Worm (Caenorhabditis elegans) whole organism, L3 larva: ENCODE measurements around the gene W08A12.2.
A peak's percentile ranks its signal among the peaks of the same experiment; 100 is the strongest.

Source experiments
- ZK546.5 ChIP-seq: sonication (generic microtip); optimal IDR thresholded peaks from 2 replicates; lab custom pipeline; 2017; ENCODE audit warnings: missing biosample characterization, missing genetic modification characterization
- ama-1 ChIP-seq: fragments of 150-350 bp; optimal IDR thresholded peaks from 2 replicates; lab custom pipeline; 2018
- ceh-16 ChIP-seq: sonication (generic microtip); optimal IDR thresholded peaks from 2 replicates; lab custom pipeline; 2017; ENCODE audit warnings: missing biosample characterization, missing genetic modification characterization
- ceh-28 ChIP-seq: fragments of 150-350 bp; optimal IDR thresholded peaks from 2 replicates; lab custom pipeline; 2014; ENCODE audit warnings: missing biosample characterization, missing genetic modification reagents, missing genetic modification characterization
- ceh-82 ChIP-seq: fragments of 150-350 bp; optimal IDR thresholded peaks from 2 replicates; lab custom pipeline; 2014; ENCODE audit warnings: missing biosample characterization, missing genetic modification characterization
- ceh-9 ChIP-seq: sonication (generic microtip); optimal IDR thresholded peaks from 2 replicates; lab custom pipeline; 2018; ENCODE audit warnings: missing biosample characterization, missing genetic modification characterization
- daf-12 ChIP-seq: fragments of 150-350 bp; optimal IDR thresholded peaks from 2 replicates; lab custom pipeline; 2014; ENCODE audit warnings: missing biosample characterization, missing genetic modification reagents, missing genetic modification characterization
- egl-27 ChIP-seq: sonication (generic microtip); optimal IDR thresholded peaks from 4 replicates; lab custom pipeline; 2017; ENCODE audit warnings: missing biosample characterization, missing genetic modification reagents, missing genetic modification characterization
- elt-2 ChIP-seq: sonication (generic microtip); optimal IDR thresholded peaks from 2 replicates; lab custom pipeline; 2016; ENCODE audit warnings: missing genetic modification reagents, mild to moderate bottlenecking, missing genetic modification characterization, missing compliant biosample characterization
- elt-3 ChIP-seq, 3 experiments: fragments of 150-350 bp in 1 of 3; sonication (generic microtip) in 2 of 3; optimal IDR thresholded peaks; 2 replicates in 2 of 3; 4 replicates in 1 of 3; lab custom pipeline; 2014 to 2017; ENCODE audit warnings: missing biosample characterization in 3 of 3, missing genetic modification characterization in 3 of 3
- fkh-10 ChIP-seq: sonication (generic microtip); optimal IDR thresholded peaks from 2 replicates; lab custom pipeline; 2017; ENCODE audit warnings: missing biosample characterization, missing genetic modification reagents, missing genetic modification characterization
- fkh-2 ChIP-seq: fragments of 150-350 bp; optimal IDR thresholded peaks from 2 replicates; lab custom pipeline; 2014; ENCODE audit warnings: missing biosample characterization, missing genetic modification reagents, missing genetic modification characterization
- fos-1 ChIP-seq: fragments of 150-350 bp; optimal IDR thresholded peaks from 2 replicates; lab custom pipeline; 2014; ENCODE audit warnings: missing biosample characterization, missing genetic modification characterization
- hmg-11 ChIP-seq: sonication (generic microtip); optimal IDR thresholded peaks from 2 replicates; lab custom pipeline; 2016; ENCODE audit warnings: missing genetic modification characterization, missing compliant biosample characterization
- lin-15B ChIP-seq: fragments of 150-350 bp; optimal IDR thresholded peaks from 2 replicates; lab custom pipeline; 2014; ENCODE audit warnings: missing biosample characterization, missing genetic modification characterization
- lin-39 ChIP-seq: fragments of 150-350 bp; optimal IDR thresholded peaks from 2 replicates; lab custom pipeline; 2018; ENCODE audit warnings: missing biosample characterization, missing genetic modification reagents, missing genetic modification characterization
- mdl-1 ChIP-seq: fragments of 150-350 bp; optimal IDR thresholded peaks from 2 replicates; lab custom pipeline; 2014; ENCODE audit warnings: missing biosample characterization, missing genetic modification characterization
- nfya-1 ChIP-seq: sonication (generic microtip); optimal IDR thresholded peaks from 2 replicates; lab custom pipeline; 2017; ENCODE audit warnings: missing genetic modification characterization, mild to moderate bottlenecking, missing compliant biosample characterization, antibody characterized with exemption, moderate library complexity; ENCODE audit not compliant: insufficient read depth
- nhr-11 ChIP-seq: fragments of 150-350 bp; optimal IDR thresholded peaks from 2 replicates; lab custom pipeline; 2014; ENCODE audit warnings: missing biosample characterization, missing genetic modification characterization
- nhr-12 ChIP-seq: fragments of 150-350 bp; optimal IDR thresholded peaks from 2 replicates; lab custom pipeline; 2014; ENCODE audit warnings: missing biosample characterization, missing genetic modification characterization
- nhr-23 ChIP-seq: fragments of 150-350 bp; optimal IDR thresholded peaks from 2 replicates; lab custom pipeline; 2014; ENCODE audit warnings: missing biosample characterization, missing genetic modification reagents, missing genetic modification characterization
- nhr-237 ChIP-seq: fragments of 150-350 bp; optimal IDR thresholded peaks from 2 replicates; lab custom pipeline; 2014; ENCODE audit warnings: missing biosample characterization, missing genetic modification characterization
- nhr-28 ChIP-seq: fragments of 150-350 bp; optimal IDR thresholded peaks from 2 replicates; lab custom pipeline; 2014; ENCODE audit warnings: missing biosample characterization, missing genetic modification characterization
- nhr-43 ChIP-seq: sonication (generic microtip); optimal IDR thresholded peaks from 2 replicates; lab custom pipeline; 2016; ENCODE audit warnings: mild to moderate bottlenecking, missing genetic modification characterization, missing compliant biosample characterization; ENCODE audit not compliant: poor library complexity, severe bottlenecking
- nhr-67 ChIP-seq: fragments of 150-350 bp; optimal IDR thresholded peaks from 2 replicates; lab custom pipeline; 2014; ENCODE audit warnings: missing biosample characterization, missing genetic modification characterization
- pha-4 ChIP-seq: fragments of 150-350 bp; optimal IDR thresholded peaks from 2 replicates; lab custom pipeline; 2014; ENCODE audit warnings: missing biosample characterization, missing genetic modification reagents, missing genetic modification characterization
- pqm-1 ChIP-seq: fragments of 150-350 bp; optimal IDR thresholded peaks from 2 replicates; lab custom pipeline; 2017; ENCODE audit warnings: missing biosample characterization, missing genetic modification characterization, inconsistent platforms
- sea-2 ChIP-seq: fragments of 150-350 bp; sonication (generic microtip); optimal IDR thresholded peaks from 4 replicates; lab custom pipeline; 2014; ENCODE audit warnings: missing biosample characterization, missing genetic modification reagents, missing genetic modification characterization
- skn-1 ChIP-seq: fragments of 150-350 bp; optimal IDR thresholded peaks from 2 replicates; lab custom pipeline; 2014; ENCODE audit warnings: missing biosample characterization, missing genetic modification characterization
- snpc-4 ChIP-seq: fragments of 150-350 bp; optimal IDR thresholded peaks from 2 replicates; lab custom pipeline; 2014; ENCODE audit warnings: missing biosample characterization, missing genetic modification characterization
- tbx-2 ChIP-seq: sonication (generic microtip); optimal IDR thresholded peaks from 2 replicates; lab custom pipeline; 2016; ENCODE audit warnings: mild to moderate bottlenecking, missing genetic modification characterization, missing compliant biosample characterization
- unc-62 ChIP-seq: fragments of 150-350 bp; sonication (generic microtip); optimal IDR thresholded peaks from 4 replicates; lab custom pipeline; 2014; ENCODE audit warnings: missing biosample characterization, missing genetic modification reagents, missing genetic modification characterization
- ztf-11 ChIP-seq: fragments of 150-350 bp; optimal IDR thresholded peaks from 2 replicates; lab custom pipeline; 2014; ENCODE audit warnings: missing biosample characterization, missing genetic modification characterization
- ztf-4 ChIP-seq: fragments of 150-350 bp; optimal IDR thresholded peaks from 2 replicates; lab custom pipeline; 2014; ENCODE audit warnings: missing biosample characterization, missing genetic modification characterization

W08A12.2 gene

ce11 chrV:3695254-3695653 is 9.6 kb upstream of the W08A12.2 start:
- peak; percentile 11 for TF ChIP-seq nfya-1
- TF ChIP-seq egl-27 (tag; lab: Kevin White, UChicago) = no peak
- TF ChIP-seq, all 47 proteins: peak for 1

ce11 chrV:3693657-3694056 is 8.0 kb upstream of the W08A12.2 start:
- TF ChIP-seq ceh-82 (tag; lab: Kevin White, UChicago) (no peak), ztf-11 (no peak), elt-2 (no peak)

ce11 chrV:3692613-3693012 is 6.9 kb upstream of the W08A12.2 start:
- TF ChIP-seq nhr-11 (no peak), fkh-10 (GFP tag; lab: Kevin White, UChicago) (no peak), elt-2 (peak; percentile 56), pqm-1 (peak; percentile 50)

ce11 chrV:3688733-3689132 is 3.0 kb upstream of the W08A12.2 start:
- TF ChIP-seq egl-27 (tag; lab: Kevin White, UChicago) = no peak
- TF ChIP-seq nfya-1 = peak; percentile 59
- peak; percentile 29 for TF ChIP-seq lin-15B (tag; lab: Kevin White, UChicago)
- TF ChIP-seq hmg-11 (tag; lab: Kevin White, UChicago) = peak; percentile 52
- no peak for TF ChIP-seq nhr-23 (tag; lab: Kevin White, UChicago)
- TF ChIP-seq ceh-16 (tag; lab: Kevin White, UChicago) = no peak
- TF ChIP-seq tbx-2 (tag; lab: Kevin White, UChicago) = no peak
- peak; percentile 46 for TF ChIP-seq lin-39 (tag; lab: Kevin White, UChicago)
- no peak for TF ChIP-seq ZK546.5 (tag; lab: Kevin White, UChicago)
- TF ChIP-seq sea-2 (GFP tag; lab: Kevin White, UChicago) = no peak

DNA sequence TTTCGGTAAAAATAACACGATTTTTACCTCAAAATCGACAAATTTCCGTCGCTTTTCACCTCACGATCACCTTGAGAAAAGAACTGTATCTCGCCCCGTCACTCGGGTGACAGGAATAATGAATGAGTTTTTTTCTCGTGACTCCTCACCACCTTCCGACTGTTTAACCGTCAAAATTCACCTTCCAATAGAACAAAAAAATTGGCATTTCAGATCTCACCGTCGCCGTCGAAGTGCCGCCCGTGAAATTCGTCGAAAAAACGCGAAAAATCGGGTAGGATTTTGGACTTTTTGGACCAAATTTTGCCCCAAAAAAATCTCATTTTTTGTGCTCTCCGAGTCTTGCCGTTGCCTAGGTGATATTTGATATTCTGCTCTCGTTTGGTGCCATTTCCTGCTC is 1.2 kb upstream of the W08A12.2 start, which contains the start of gene unc-132:
Gene unc-132 (plus strand): TSS at position 208 of the 400 bp plus-strand sequence.
- no peak for TF ChIP-seq nhr-43
- TF ChIP-seq ztf-4 = no peak
- TF ChIP-seq ceh-28 = no peak
- TF ChIP-seq sea-2 (GFP tag; lab: Kevin White, UChicago) = no peak
- TF ChIP-seq elt-3 (tag; optimal IDR thresholded peaks at IDR 0.05; lab: Kevin White, UChicago) = no peak
- TF ChIP-seq nhr-28 = no peak
- TF ChIP-seq nhr-12 = no peak
- no peak for TF ChIP-seq fkh-10 (GFP tag; lab: Kevin White, UChicago)
- no peak for TF ChIP-seq nhr-67 (tag; lab: Kevin White, UChicago)

ce11 chrV:3686292-3686691 is 600 bp upstream of the W08A12.2 start:
- TF ChIP-seq elt-2 = no peak
- no peak for TF ChIP-seq daf-12
- no peak for TF ChIP-seq mdl-1 (tag; lab: Kevin White, UChicago)
- no peak for TF ChIP-seq pha-4 (tag; lab: Kevin White, UChicago)
- TF ChIP-seq fos-1 (tag; lab: Kevin White, UChicago) = no peak
- TF ChIP-seq lin-15B (tag; lab: Kevin White, UChicago) = no peak
- TF ChIP-seq ceh-16 (tag; lab: Kevin White, UChicago) = no peak
- TF ChIP-seq ceh-9 (tag; lab: Kevin White, UChicago) = no peak
- no peak for TF ChIP-seq nhr-11
- TF ChIP-seq snpc-4 = no peak
- TF ChIP-seq nhr-237 (tag; lab: Kevin White, UChicago) = no peak
- no peak for TF ChIP-seq ama-1 (lab: Kevin White, UChicago)
- TF ChIP-seq nhr-28 = no peak

ce11 chrV:3682553-3682952 is 3.1 kb downstream of the W08A12.2 start, which contains the start of gene W08A12.3:
TSS of gene W08A12.3 (plus strand) at chrV:3682853.
- TF ChIP-seq fkh-2 (tag; lab: Kevin White, UChicago) (no peak), ceh-16 (tag; lab: Kevin White, UChicago) (no peak), unc-62 (no peak), lin-39 (tag; lab: Kevin White, UChicago) (no peak), ZK546.5 (tag; lab: Kevin White, UChicago) (no peak), skn-1 (tag; lab: Kevin White, UChicago) (no peak), ceh-82 (tag; lab: Kevin White, UChicago) (no peak), nhr-43 (no peak)
